Fruit fly (Drosophila melanogaster) Kc167 (cell line): ENCODE measurements around the gene CG10725.

Experiments used
- Myc ChIP-seq: fragments of >200 bp; optimal IDR thresholded peaks from 2 replicates; lab custom pipeline; 2017; ENCODE audit warnings: missing external identifiers
- h ChIP-seq: fragments of >200 bp; optimal IDR thresholded peaks from 3 replicates; lab custom pipeline; 2018; ENCODE audit warnings: missing external identifiers
- insv ChIP-seq: fragments of >200 bp; optimal IDR thresholded peaks from 3 replicates; lab custom pipeline; 2018; ENCODE audit warnings: missing external identifiers
- psq ChIP-seq: fragments of >200 bp; optimal IDR thresholded peaks from 2 replicates; lab custom pipeline; 2017; ENCODE audit warnings: missing external identifiers
- ttk ChIP-seq: sonication (Bioruptor generic); optimal IDR thresholded peaks from 2 replicates; lab custom pipeline; 2017; ENCODE audit warnings: missing external identifiers

- TF ChIP-seq Myc (lab: Kevin White, UChicago) (no peak), psq (no peak), ttk (lab: Kevin White, UChicago) (no peak), h (lab: Kevin White, UChicago) (no peak), insv (no peak)
Observed at dm6 chr3L:13450177-13450793, 12.5 kb downstream of the CG10725 start, which contains the start of the genes JMJD7 and CG10738.
